Worm (Caenorhabditis elegans): ENCODE measurements around the gene W04E12.7.

The W04E12.7 gene

DNA sequence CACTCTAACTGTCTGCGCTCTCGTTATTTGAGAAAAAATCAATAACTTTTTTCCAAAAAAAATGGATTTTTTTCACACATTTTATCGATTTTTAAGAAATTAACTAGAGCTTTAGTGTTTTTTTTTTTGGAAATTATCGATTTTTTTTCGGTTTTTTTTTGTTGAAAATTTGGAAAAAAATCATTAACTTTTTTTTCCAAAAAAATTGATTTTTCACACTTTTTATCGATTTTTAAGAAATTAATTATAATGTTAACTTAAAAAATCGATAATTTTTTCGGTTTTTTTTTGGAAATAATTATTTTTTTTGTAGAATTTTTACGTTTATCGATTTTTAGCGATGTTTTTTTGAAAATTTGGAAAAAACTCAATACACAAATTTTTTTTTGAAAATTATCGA lies 6.9 kb upstream of the W04E12.7 start:
- TF ChIP-seq ceh-28 (tag; optimal IDR thresholded peaks at IDR 0.05) = peak; percentile 76
- no peak for TF ChIP-seq R02D3.7 (tag; optimal IDR thresholded peaks at IDR 0.05)
- TF ChIP-seq set-16 (GFP tag; IDR thresholded peaks at IDR 0.05) = no peak

DNA sequence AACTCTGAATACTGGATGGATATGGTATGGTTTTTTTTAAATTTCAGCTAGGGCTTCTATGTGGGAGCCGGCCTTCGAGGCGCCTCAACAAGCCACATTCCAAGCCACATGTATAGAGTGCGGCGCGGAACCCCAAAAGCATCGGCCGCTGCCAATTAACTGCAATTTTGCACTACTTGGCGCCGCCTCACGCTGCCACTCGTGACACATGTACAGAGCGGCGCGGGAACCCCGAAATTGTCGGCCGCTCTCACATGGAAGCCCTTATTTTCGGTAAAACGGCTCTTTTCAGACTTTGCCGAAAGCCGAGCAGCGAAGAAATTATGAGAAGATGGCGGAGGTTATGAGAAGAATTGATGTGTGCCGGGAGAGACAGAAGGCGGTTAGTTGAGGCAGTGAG lies 6.4 kb upstream of the W04E12.7 start:
- no peak for TF ChIP-seq lir-3 (tag; optimal IDR thresholded peaks at IDR 0.05)
- TF ChIP-seq set-16 (GFP tag; IDR thresholded peaks at IDR 0.05) = peak; percentile 55; the same call in 1 of the 2 replicates
- TF ChIP-seq mdl-1 (tag; optimal IDR thresholded peaks at IDR 0.05) = no peak
- TF ChIP-seq spr-1 (tag; optimal IDR thresholded peaks at IDR 0.05) = no peak
- TF ChIP-seq skn-1 (tag; optimal IDR thresholded peaks at IDR 0.05) = no peak
- 0 out of 2 replicates have a peak, but pooled peaks have one; percentile 23 for TF ChIP-seq php-3 (GFP tag; IDR thresholded peaks at IDR 0.05)
- TF ChIP-seq snpc-1.2 (GFP tag; IDR thresholded peaks at IDR 0.05) = no peak
- no peak for TF ChIP-seq nhr-6 (tag; optimal IDR thresholded peaks at IDR 0.05)
- no peak for TF ChIP-seq duxl-1 (tag; optimal IDR thresholded peaks at IDR 0.05; ENCODE audit: poor library complexity)

DNA sequence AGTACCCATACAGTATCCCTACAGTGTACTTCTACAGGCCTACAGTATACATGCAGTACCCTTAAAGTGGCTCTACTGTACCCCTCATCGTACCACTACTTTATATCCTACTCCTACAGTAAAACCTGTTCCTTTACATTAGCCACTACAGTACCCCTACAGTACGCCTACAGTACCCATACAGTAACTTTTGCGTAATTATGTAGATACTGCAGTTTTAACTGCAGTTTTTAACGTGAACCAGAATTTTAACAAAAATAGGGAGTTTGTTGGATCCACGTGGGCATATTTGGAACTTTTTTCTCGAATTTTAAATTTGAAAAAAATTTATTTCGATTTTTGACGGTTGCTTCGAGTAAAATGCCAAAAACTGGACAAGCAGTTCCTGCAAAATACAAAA lies 5.9 kb upstream of the W04E12.7 start, which contains the start of gene W04E12.4:
Gene W04E12.4 (plus strand): TSS at position 301 of the 400 bp plus-strand sequence.
- TF ChIP-seq nhr-28 (tag; optimal IDR thresholded peaks at IDR 0.05) (no peak), spr-1 (tag; optimal IDR thresholded peaks at IDR 0.05) (no peak), nhr-237 (tag; optimal IDR thresholded peaks at IDR 0.05) (no peak), lin-13 (GFP tag; optimal IDR thresholded peaks at IDR 0.05) (no peak), gei-8 (GFP tag; optimal IDR thresholded peaks at IDR 0.05) (no peak), nhr-77 (tag; optimal IDR thresholded peaks at IDR 0.05) (no peak), mxl-2 (GFP tag; conservative IDR thresholded peaks at IDR 0.05) (no peak), ztf-7 (tag; optimal IDR thresholded peaks at IDR 0.05) (no peak), Y105C5A.15 (GFP tag; IDR thresholded peaks at IDR 0.05) (no peak), ceh-62 (tag; optimal IDR thresholded peaks at IDR 0.05) (no peak), egl-27 (tag; optimal IDR thresholded peaks at IDR 0.05) (no peak), hmg-1.1 (GFP tag; IDR thresholded peaks at IDR 0.05) (no peak), lin-39 (tag; optimal IDR thresholded peaks at IDR 0.05) (no peak), lim-7 (GFP tag; IDR thresholded peaks at IDR 0.05) (no peak), zfp-3 (GFP tag; conservative IDR thresholded peaks at IDR 0.05) (no peak), daf-8 (GFP tag; IDR thresholded peaks at IDR 0.05) (no peak), aha-1 (tag) (no peak), T26A8.4 (GFP tag; IDR thresholded peaks at IDR 0.05) (no peak)

DNA sequence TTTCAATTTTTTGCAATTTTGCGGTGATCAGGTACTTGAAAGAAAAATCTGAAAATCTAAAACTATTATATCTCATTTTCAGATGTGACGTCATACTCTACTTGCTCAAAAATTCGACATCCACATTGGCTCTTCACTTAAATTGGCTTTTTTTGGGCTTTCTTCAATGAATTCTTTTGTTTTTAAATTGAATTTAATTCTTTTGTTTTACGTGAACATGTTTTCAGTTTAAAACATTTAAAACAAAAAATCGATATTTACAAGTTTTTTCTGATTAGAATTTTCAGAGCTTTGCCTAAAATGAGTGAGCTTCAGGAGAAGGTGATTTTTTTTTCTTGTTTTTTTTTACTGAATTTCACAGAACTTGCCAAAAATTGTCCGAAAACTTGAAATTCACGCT lies 4.3 kb upstream of the W04E12.7 start, which contains the start of gene W04E12.3:
Gene W04E12.3 (plus strand): TSS at position 301 of the 400 bp plus-strand sequence.
- TF ChIP-seq nhr-41 (GFP tag; IDR thresholded peaks at IDR 0.05) (no peak), mep-1 (tag; optimal IDR thresholded peaks at IDR 0.05) (no peak), madf-9 (GFP tag; conservative IDR thresholded peaks at IDR 0.05) (no peak), lin-1 (GFP tag; IDR thresholded peaks at IDR 0.05) (no peak), lin-13 (GFP tag; optimal IDR thresholded peaks at IDR 0.05) (no peak), T20F7.1 (GFP tag; optimal IDR thresholded peaks at IDR 0.05) (no peak)

DNA sequence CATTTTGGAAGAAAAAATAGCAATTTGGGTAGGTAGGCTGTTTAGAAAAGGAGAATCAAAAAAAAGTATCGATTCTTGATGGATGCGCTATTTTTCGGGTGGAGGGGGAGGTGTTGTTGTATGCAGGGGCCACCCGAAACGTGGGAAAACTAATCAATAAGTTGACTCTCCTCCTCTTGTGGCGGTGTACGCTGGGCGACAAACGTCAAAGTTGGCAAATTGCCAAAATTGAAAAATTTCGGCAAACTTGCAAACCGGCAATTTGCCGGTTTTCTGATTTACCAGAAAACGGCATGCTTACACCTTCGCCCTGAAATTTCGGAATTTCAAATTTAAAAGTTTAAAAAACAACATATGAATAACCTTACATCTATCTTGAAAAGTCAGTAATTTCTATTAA lies 3.7 kb upstream of the W04E12.7 start, which contains the start of gene W04E12.2:
Gene W04E12.2 (minus strand): TSS at position 101 of the 400 bp plus-strand sequence.
- TF ChIP-seq nhr-237 (tag; optimal IDR thresholded peaks at IDR 0.05) = no peak
- no peak for TF ChIP-seq nhr-111 (GFP tag; optimal IDR thresholded peaks at IDR 0.05)
- no peak for TF ChIP-seq daf-16 (GFP tag; optimal IDR thresholded peaks at IDR 0.05)
- TF ChIP-seq daf-16 (tag; optimal IDR thresholded peaks at IDR 0.05) = no peak
- TF ChIP-seq ZK546.5 (tag; optimal IDR thresholded peaks at IDR 0.05) = no peak
- TF ChIP-seq hif-1 (tag; optimal IDR thresholded peaks at IDR 0.05) = no peak
- TF ChIP-seq dpl-1 (GFP tag; optimal IDR thresholded peaks at IDR 0.05) = no peak
- TF ChIP-seq egl-27 (tag; optimal IDR thresholded peaks at IDR 0.05) = no peak
- no peak for TF ChIP-seq ceh-44 (GFP tag; IDR thresholded peaks at IDR 0.05)
- no peak for TF ChIP-seq aly-2 (tag; optimal IDR thresholded peaks at IDR 0.05)
- no peak for TF ChIP-seq nhr-77 (tag; optimal IDR thresholded peaks at IDR 0.05)
- TF ChIP-seq nhr-48 (tag; optimal IDR thresholded peaks at IDR 0.05) = no peak
- no peak for TF ChIP-seq gei-8 (GFP tag; optimal IDR thresholded peaks at IDR 0.05)
- TF ChIP-seq ceh-82 (tag; optimal IDR thresholded peaks at IDR 0.05) = no peak
